Worm (Caenorhabditis elegans): ENCODE measurements around the gene col-171.

- TF ChIP-seq F13H6.1 (tag; optimal IDR thresholded peaks at IDR 0.05) (no peak), rnt-1 (tag; optimal IDR thresholded peaks at IDR 0.05) (no peak), T23F11.4 (GFP tag; optimal IDR thresholded peaks at IDR 0.05) (no peak)
Measured at ce11 chrX:6286154-6286553, 47.9 kb upstream of the col-171 start.

Measured in whole organism, late embryonic.